Fruit fly (Drosophila melanogaster) whole organism, adult: ENCODE data around the gene Prp6.

ENCODE experiments used
- CG14711 ChIP-seq: fragments of 200-800 bp; sonication (Bioruptor generic); optimal IDR thresholded peaks from 2 replicates; lab custom pipeline; 2018; ENCODE audit warnings: missing biosample characterization, mild to moderate bottlenecking, missing genetic modification characterization, moderate library complexity
- CG33017 ChIP-seq: fragments of 200-800 bp; sonication (Bioruptor generic); optimal IDR thresholded peaks from 2 replicates; lab custom pipeline; 2018; ENCODE audit warnings: missing biosample characterization, mild to moderate bottlenecking, missing genetic modification characterization, moderate library complexity
- CG7101 ChIP-seq: fragments of 200-800 bp; sonication (Bioruptor generic); optimal IDR thresholded peaks from 2 replicates; lab custom pipeline; 2018; ENCODE audit warnings: missing biosample characterization, mild to moderate bottlenecking, missing genetic modification characterization, moderate library complexity
- Crg-1 ChIP-seq: fragments of 200-800 bp; sonication (Bioruptor generic); optimal IDR thresholded peaks from 2 replicates; lab custom pipeline; 2016; ENCODE audit warnings: missing biosample characterization, missing genetic modification characterization
- Hr96 ChIP-seq: fragments of 200-800 bp; sonication (Bioruptor generic); optimal IDR thresholded peaks from 2 replicates; lab custom pipeline; 2016; ENCODE audit warnings: missing biosample characterization, missing genetic modification characterization
- Mnt ChIP-seq: fragments of 200-800 bp; sonication (Bioruptor generic); optimal IDR thresholded peaks from 2 replicates; lab custom pipeline; 2016; ENCODE audit warnings: missing biosample characterization, mild to moderate bottlenecking, missing genetic modification characterization
- kay ChIP-seq: fragments of 200-800 bp; sonication (Bioruptor generic); peaks from one replicate; lab custom pipeline; 2016; ENCODE audit warnings: missing biosample characterization, missing genetic modification characterization, borderline replicate concordance
- ovo ChIP-seq: fragments of 200-800 bp; sonication (Bioruptor generic); optimal IDR thresholded peaks from 2 replicates; lab custom pipeline; 2016; ENCODE audit warnings: missing biosample characterization, missing genetic modification characterization
- pad ChIP-seq: fragments of 200-800 bp; sonication (Bioruptor generic); optimal IDR thresholded peaks from 3 replicates; lab custom pipeline; 2017; ENCODE audit warnings: missing biosample characterization, missing genetic modification characterization, mild to moderate bottlenecking, moderate library complexity, missing genetic modification reagents
- tj ChIP-seq: fragments of 200-800 bp; sonication (Bioruptor generic); optimal IDR thresholded peaks from 3 replicates; lab custom pipeline; 2017; ENCODE audit warnings: missing biosample characterization, mild to moderate bottlenecking, missing genetic modification characterization, moderate library complexity
- toe ChIP-seq: fragments of 200-800 bp; sonication (Bioruptor generic); optimal IDR thresholded peaks from 2 replicates; lab custom pipeline; 2016; ENCODE audit warnings: missing biosample characterization, missing genetic modification characterization

DNA sequence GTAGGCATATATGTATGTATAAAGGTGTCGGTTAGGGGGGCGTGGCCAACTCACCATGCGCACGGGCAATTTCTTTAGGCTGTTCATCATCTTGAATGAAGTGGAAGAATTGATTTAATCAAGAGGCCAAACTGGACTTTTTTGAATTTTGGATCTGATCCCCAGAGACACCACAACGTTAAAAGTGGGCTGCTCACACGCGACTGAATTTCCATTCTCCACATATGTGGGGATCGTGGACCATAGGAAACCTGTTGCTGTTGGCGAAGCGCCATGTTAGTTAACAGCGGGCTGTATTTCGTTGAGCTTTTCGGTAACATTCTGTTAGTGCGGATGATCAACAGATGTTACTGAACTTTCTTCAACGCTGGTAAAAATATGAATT is 7.1 kb upstream of the Prp6 start, which contains the start of gene CG3902:
- peak; percentile 2 for TF ChIP-seq toe (GFP tag; lab: Kevin White, UChicago)
- no peak for TF ChIP-seq CG14711 (tag; lab: Kevin White, UChicago)
- no peak for TF ChIP-seq ovo
- TF ChIP-seq tj (GFP tag; lab: Kevin White, UChicago), result no peak
- TF ChIP-seq CG33017 (tag; lab: Kevin White, UChicago), result peak; percentile 72
- no peak for TF ChIP-seq kay (GFP tag; lab: Kevin White, UChicago)
- peak; percentile 3 for TF ChIP-seq pad (GFP tag; lab: Kevin White, UChicago)
- peak; percentile 29 for TF ChIP-seq Hr96 (GFP tag; lab: Kevin White, UChicago)
- TF ChIP-seq CG7101, result peak; percentile 45
- peak; percentile 85 for TF ChIP-seq Mnt (GFP tag; lab: Kevin White, UChicago)
- TF ChIP-seq Crg-1, result peak; percentile 45
